Fruit fly (Drosophila melanogaster) whole organism, embryonic: Measurements from ENCODE around the gene CG17321.

Source experiments
- Adf1 ChIP-seq: fragments of 200-800 bp; sonication (Bioruptor generic); IDR thresholded peaks from 2 replicates; pipeline ENCODE4 v1.3.6; 2022; ENCODE audit warnings: missing biosample characterization, missing genetic modification characterization
- B-H1 ChIP-seq: fragments of 200-800 bp; sonication (Bioruptor generic); IDR thresholded peaks from 3 replicates; pipeline ENCODE4 v1.3.6; 2022; ENCODE audit warnings: missing biosample characterization, missing genetic modification characterization
- Bgb ChIP-seq: fragments of 200-800 bp; sonication (Bioruptor generic); IDR thresholded peaks from 2 replicates; pipeline ENCODE4 v1.3.6; 2022; ENCODE audit warnings: missing biosample characterization, missing genetic modification characterization; ENCODE audit not compliant: partially characterized antibody
- C15 ChIP-seq: fragments of 200-800 bp; sonication (Bioruptor generic); IDR thresholded peaks from 3 replicates; pipeline ENCODE4 v1.3.6; 2022; ENCODE audit warnings: missing biosample characterization, missing genetic modification characterization
- CG11398 ChIP-seq: fragments of 200-800 bp; sonication (Bioruptor generic); optimal IDR thresholded peaks from 2 replicates; lab custom pipeline; 2016; ENCODE audit warnings: missing biosample characterization, missing genetic modification characterization
- CG11695 ChIP-seq: fragments of 200-800 bp; sonication (Bioruptor generic); IDR thresholded peaks from 3 replicates; pipeline ENCODE4 v1.3.6; 2022; ENCODE audit warnings: missing biosample characterization, missing genetic modification characterization
- CG12299 ChIP-seq: fragments of 200-800 bp; sonication (Bioruptor generic); optimal IDR thresholded peaks from 2 replicates; lab custom pipeline; 2018; ENCODE audit warnings: missing biosample characterization, mild to moderate bottlenecking, missing genetic modification characterization
- CG13894 ChIP-seq: fragments of 200-800 bp; sonication (Bioruptor generic); optimal IDR thresholded peaks from 3 replicates; lab custom pipeline; 2018; ENCODE audit warnings: missing biosample characterization, mild to moderate bottlenecking, missing genetic modification characterization, moderate library complexity
- CG14667 ChIP-seq: fragments of 200-800 bp; sonication (Bioruptor generic); IDR thresholded peaks from 2 replicates; pipeline ENCODE4 v1.3.6; 2022; ENCODE audit warnings: missing biosample characterization, missing genetic modification characterization
- CG16779 ChIP-seq: fragments of 200-800 bp; sonication (Bioruptor generic); IDR thresholded peaks from 2 replicates; pipeline ENCODE4 v1.3.6; 2022; ENCODE audit warnings: missing biosample characterization, missing genetic modification characterization
- CG17385 ChIP-seq: fragments of 200-800 bp; sonication (Bioruptor generic); optimal IDR thresholded peaks from 3 replicates; lab custom pipeline; 2018; ENCODE audit warnings: missing biosample characterization, mild to moderate bottlenecking, missing genetic modification characterization
- CG17568 ChIP-seq: fragments of 200-800 bp; sonication (Bioruptor generic); optimal IDR thresholded peaks from 2 replicates; lab custom pipeline; 2018; ENCODE audit warnings: missing biosample characterization, mild to moderate bottlenecking, missing genetic modification characterization, moderate library complexity
- CG2199 ChIP-seq: fragments of 200-800 bp; sonication (Bioruptor generic); IDR thresholded peaks from 3 replicates; pipeline ENCODE4 v1.3.6; 2022; ENCODE audit warnings: missing biosample characterization, missing genetic modification characterization
- CG34422 ChIP-seq: fragments of 200-800 bp; sonication (Bioruptor generic); IDR thresholded peaks from 3 replicates; pipeline ENCODE4 v1.3.6; 2022; ENCODE audit warnings: missing biosample characterization, missing genetic modification characterization
- CG7357 ChIP-seq: fragments of 200-800 bp; sonication (Bioruptor generic); IDR thresholded peaks from 3 replicates; pipeline ENCODE4 v1.3.6; 2022; ENCODE audit warnings: missing biosample characterization, missing genetic modification characterization
- CG9797 ChIP-seq: fragments of 200-800 bp; sonication (Bioruptor generic); optimal IDR thresholded peaks from 3 replicates; lab custom pipeline; 2018; ENCODE audit warnings: missing biosample characterization, mild to moderate bottlenecking, missing genetic modification characterization
- CG9932 ChIP-seq: fragments of 200-800 bp; sonication (Bioruptor generic); IDR thresholded peaks from 2 replicates; pipeline ENCODE4 v1.3.6; 2022; ENCODE audit warnings: missing biosample characterization, missing genetic modification characterization
- Deaf1 ChIP-seq: fragments of 200-800 bp; optimal IDR thresholded peaks from 3 replicates; lab custom pipeline; 2019; ENCODE audit warnings: missing biosample characterization, mild to moderate bottlenecking, missing genetic modification characterization, moderate library complexity
- Doc2 ChIP-seq: fragments of 200-800 bp; sonication (Bioruptor generic); IDR thresholded peaks from 2 replicates; pipeline ENCODE4 v1.3.6; 2022; ENCODE audit warnings: missing biosample characterization, missing genetic modification characterization
- Hand ChIP-seq: fragments of 200-800 bp; sonication (Bioruptor generic); optimal IDR thresholded peaks from 2 replicates; lab custom pipeline; 2017; ENCODE audit warnings: mild to moderate bottlenecking, missing biosample characterization, missing genetic modification reagents, missing genetic modification characterization
- Hmr ChIP-seq: fragments of 200-800 bp; sonication (Bioruptor generic); optimal IDR thresholded peaks from 3 replicates; lab custom pipeline; 2017; ENCODE audit warnings: mild to moderate bottlenecking, missing biosample characterization, missing genetic modification reagents, missing genetic modification characterization
- Jarid2 ChIP-seq: fragments of 200-800 bp; sonication (Bioruptor generic); optimal IDR thresholded peaks from 3 replicates; lab custom pipeline; 2017; ENCODE audit warnings: mild to moderate bottlenecking, missing biosample characterization, missing genetic modification reagents, missing genetic modification characterization
- Med ChIP-seq: fragments of 200-800 bp; sonication (Bioruptor generic); peaks from one replicate; lab custom pipeline; 2016; ENCODE audit warnings: missing biosample characterization, missing genetic modification characterization, mild to moderate bottlenecking, inconsistent platforms, moderate library complexity
- Meics ChIP-seq: fragments of 200-800 bp; sonication (Bioruptor generic); optimal IDR thresholded peaks from 2 replicates; lab custom pipeline; 2017; ENCODE audit warnings: missing biosample characterization, mild to moderate bottlenecking, missing genetic modification characterization
- Mes4 ChIP-seq: fragments of 200-800 bp; sonication (Bioruptor generic); optimal IDR thresholded peaks from 2 replicates; lab custom pipeline; 2016; ENCODE audit warnings: missing biosample characterization, missing genetic modification characterization
- NfI ChIP-seq: fragments of 200-800 bp; sonication (Bioruptor generic); optimal IDR thresholded peaks from 3 replicates; lab custom pipeline; 2018; ENCODE audit warnings: missing biosample characterization, mild to moderate bottlenecking, missing genetic modification characterization, moderate library complexity
- TFAM ChIP-seq: fragments of 200-800 bp; sonication (Bioruptor generic); optimal IDR thresholded peaks from 2 replicates; lab custom pipeline; 2017; ENCODE audit warnings: missing biosample characterization, missing genetic modification characterization, inconsistent platforms
- abd-A ChIP-seq: fragments of 200-800 bp; sonication (Bioruptor generic); optimal IDR thresholded peaks from 3 replicates; lab custom pipeline; 2019; ENCODE audit warnings: missing biosample characterization, mild to moderate bottlenecking, missing genetic modification characterization, moderate library complexity
- chinmo ChIP-seq: fragments of 200-800 bp; sonication (Bioruptor generic); IDR thresholded peaks from 4 replicates; pipeline ENCODE4 v1.3.6; 2022; ENCODE audit warnings: missing biosample characterization, missing genetic modification characterization; ENCODE audit not compliant: partially characterized antibody
- crc ChIP-seq: fragments of 200-800 bp; sonication (Bioruptor generic); optimal IDR thresholded peaks from 2 replicates; lab custom pipeline; 2016; ENCODE audit warnings: missing biosample characterization, missing genetic modification characterization
- dysf ChIP-seq: fragments of 200-800 bp; sonication (Bioruptor generic); IDR thresholded peaks from 3 replicates; pipeline ENCODE4 v1.3.6; 2022; ENCODE audit warnings: missing biosample characterization, missing genetic modification characterization
- ems ChIP-seq: fragments of 200-800 bp; sonication (Bioruptor generic); optimal IDR thresholded peaks from 3 replicates; lab custom pipeline; 2016; ENCODE audit warnings: missing biosample characterization, missing genetic modification characterization
- ewg ChIP-seq: fragments of 200-800 bp; sonication (Bioruptor generic); optimal IDR thresholded peaks from 3 replicates; lab custom pipeline; 2017; ENCODE audit warnings: mild to moderate bottlenecking, missing biosample characterization, missing genetic modification reagents, missing genetic modification characterization
- fu2 ChIP-seq: fragments of 200-800 bp; sonication (Bioruptor generic); optimal IDR thresholded peaks from 2 replicates; lab custom pipeline; 2016; ENCODE audit warnings: missing biosample characterization, missing genetic modification characterization
- gcm2 ChIP-seq: fragments of 200-800 bp; sonication (Bioruptor generic); optimal IDR thresholded peaks from 2 replicates; lab custom pipeline; 2016; ENCODE audit warnings: missing biosample characterization, missing genetic modification characterization
- gsb ChIP-seq: fragments of 200-800 bp; sonication (Bioruptor generic); IDR thresholded peaks from 2 replicates; pipeline ENCODE4 v1.3.6; 2022; ENCODE audit warnings: missing biosample characterization, missing genetic modification characterization
- ind ChIP-seq: fragments of 200-800 bp; sonication (Bioruptor generic); optimal IDR thresholded peaks from 3 replicates; lab custom pipeline; 2016; ENCODE audit warnings: missing biosample characterization, missing genetic modification characterization
- lab ChIP-seq: fragments of 200-800 bp; sonication (Bioruptor generic); optimal IDR thresholded peaks from 3 replicates; lab custom pipeline; 2017; ENCODE audit warnings: missing biosample characterization, missing genetic modification characterization, mild to moderate bottlenecking, moderate library complexity, missing genetic modification reagents
- lbe ChIP-seq: fragments of 200-800 bp; sonication (Bioruptor generic); optimal IDR thresholded peaks from 2 replicates; lab custom pipeline; 2016; ENCODE audit warnings: missing biosample characterization, mild to moderate bottlenecking, missing genetic modification characterization
- lmd ChIP-seq: fragments of 200-800 bp; sonication (Bioruptor generic); IDR thresholded peaks from 2 replicates; pipeline ENCODE4 v1.3.6; 2022; ENCODE audit warnings: missing biosample characterization, missing genetic modification characterization
- nerfin-2 ChIP-seq: fragments of 200-800 bp; sonication (Bioruptor generic); IDR thresholded peaks from 2 replicates; pipeline ENCODE4 v1.3.6; 2022; ENCODE audit warnings: missing biosample characterization, missing genetic modification characterization; ENCODE audit not compliant: partially characterized antibody
- otp ChIP-seq: fragments of 200-800 bp; sonication (Bioruptor generic); IDR thresholded peaks from 3 replicates; pipeline ENCODE4, ENCODE4 v1.3.6; 2022; ENCODE audit warnings: missing biosample characterization, missing genetic modification characterization
- pb ChIP-seq: fragments of 200-800 bp; sonication (Bioruptor generic); optimal IDR thresholded peaks from 3 replicates; lab custom pipeline; 2016; ENCODE audit warnings: missing biosample characterization, missing genetic modification characterization
- pita ChIP-seq: fragments of 200-800 bp; sonication (Bioruptor generic); optimal IDR thresholded peaks from 2 replicates; lab custom pipeline; 2017; ENCODE audit warnings: missing biosample characterization, mild to moderate bottlenecking, missing genetic modification characterization
- sim ChIP-seq: fragments of 200-800 bp; sonication (Bioruptor generic); IDR thresholded peaks from 2 replicates; pipeline ENCODE4 v1.3.6; 2022; ENCODE audit warnings: missing biosample characterization, missing genetic modification characterization
- so ChIP-seq: fragments of 200-800 bp; sonication (Bioruptor generic); IDR thresholded peaks from 3 replicates; pipeline ENCODE4 v1.3.6; 2022; ENCODE audit warnings: missing biosample characterization, missing genetic modification characterization
- sqz ChIP-seq: fragments of 200-800 bp; sonication (Bioruptor generic); optimal IDR thresholded peaks from 3 replicates; lab custom pipeline; 2018; ENCODE audit warnings: missing biosample characterization, mild to moderate bottlenecking, missing genetic modification characterization
- toy ChIP-seq: fragments of 200-800 bp; sonication (Bioruptor generic); IDR thresholded peaks from 2 replicates; pipeline ENCODE4 v1.3.6; 2022; ENCODE audit warnings: missing biosample characterization, missing genetic modification characterization
- unpg ChIP-seq: fragments of 200-800 bp; sonication (Bioruptor generic); optimal IDR thresholded peaks from 3 replicates; lab custom pipeline; 2018; ENCODE audit warnings: missing biosample characterization, mild to moderate bottlenecking, missing genetic modification characterization, moderate library complexity
- wek ChIP-seq: fragments of 200-800 bp; sonication (Bioruptor generic); optimal IDR thresholded peaks from 3 replicates; lab custom pipeline; 2018; ENCODE audit warnings: missing biosample characterization, mild to moderate bottlenecking, missing genetic modification characterization, moderate library complexity
- zfh2 ChIP-seq: fragments of 200-800 bp; sonication (Bioruptor generic); optimal IDR thresholded peaks from 2 replicates; lab custom pipeline; 2016; ENCODE audit warnings: missing biosample characterization, missing genetic modification characterization

Gene CG17321

DNA sequence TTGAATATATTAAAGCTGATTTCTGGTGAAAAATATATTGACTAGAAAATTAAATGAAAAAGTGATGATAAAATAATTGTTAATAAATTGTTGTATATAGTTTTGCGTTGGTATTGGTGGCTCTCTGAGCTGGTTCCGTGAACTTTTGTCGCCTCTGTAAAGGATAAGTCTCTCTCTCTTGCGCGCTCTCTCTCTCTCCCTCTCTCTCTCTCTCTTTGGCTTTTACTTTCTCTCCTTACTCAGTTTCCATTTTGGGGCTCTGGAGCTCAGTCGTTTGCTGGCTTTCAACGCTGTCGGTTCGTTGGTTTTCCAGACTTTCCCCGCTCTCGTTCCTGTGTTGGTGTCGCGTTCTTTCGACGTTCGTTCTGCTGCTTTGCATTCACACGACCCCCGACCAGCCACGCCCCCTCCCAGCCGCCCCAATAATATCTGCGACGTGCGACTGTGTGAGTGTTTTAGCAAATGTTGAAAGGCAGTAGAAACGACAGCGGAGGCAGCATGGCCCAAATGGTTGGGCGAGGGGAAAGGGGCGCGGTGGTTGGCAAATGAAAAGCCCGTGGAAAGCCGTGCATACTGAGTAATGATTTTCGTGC lies at the start of gene CG17321:
CG17321 (plus strand) TSS at position 268 of the 593 bp plus-strand sequence.
- no peak for TF ChIP-seq CG17568 (GFP tag; lab: Kevin White, UChicago)
- 0 out of 3 replicates have a peak, but pooled peaks have one; percentile 25 for TF ChIP-seq CG7357
- TF ChIP-seq Hand (GFP tag; lab: Kevin White, UChicago): peak; percentile 14
- no peak for TF ChIP-seq gsb
- no peak for TF ChIP-seq otp (GFP tag; lab: Robert Waterston, UW)
- peak; percentile 51 for TF ChIP-seq ewg (GFP tag; lab: Kevin White, UChicago)
- TF ChIP-seq CG13894 (tag; lab: Kevin White, UChicago): peak; percentile 51
- TF ChIP-seq Deaf1 (tag; lab: Kevin White, UChicago): peak; percentile 51
- TF ChIP-seq CG9932 (GFP tag; lab: Robert Waterston, UW): no peak
- TF ChIP-seq zfh2: no peak
- peak; percentile 79 for TF ChIP-seq Med (GFP tag; lab: Kevin White, UChicago)
- TF ChIP-seq CG12299 (tag; lab: Kevin White, UChicago): peak; percentile 13
- peak; percentile 66 for TF ChIP-seq abd-A (tag; lab: Kevin White, UChicago)
- peak; percentile 20; the same call in 1 of the 3 replicates for TF ChIP-seq CG34422
- TF ChIP-seq CG14667 (GFP tag; lab: Robert Waterston, UW): no peak
- no peak for TF ChIP-seq Mes4 (GFP tag; lab: Kevin White, UChicago)
- TF ChIP-seq TFAM (GFP tag; lab: Kevin White, UChicago): no peak
- TF ChIP-seq CG11398 (GFP tag; lab: Kevin White, UChicago): no peak
- no peak for TF ChIP-seq CG9797 (GFP tag; lab: Kevin White, UChicago)
- TF ChIP-seq Bgb (GFP tag; lab: Robert Waterston, UW): peak; percentile 27; the same call in 1 of the 2 replicates
- no peak for TF ChIP-seq toy (GFP tag; lab: Robert Waterston, UW)
- TF ChIP-seq C15 (GFP tag; lab: Robert Waterston, UW): no peak
- TF ChIP-seq Doc2 (GFP tag; lab: Robert Waterston, UW): no peak
- no peak for TF ChIP-seq NfI (GFP tag; lab: Kevin White, UChicago)
- no peak for TF ChIP-seq crc
- no peak for TF ChIP-seq dysf (GFP tag; lab: Robert Waterston, UW)
- no peak for TF ChIP-seq CG2199 (GFP tag; lab: Robert Waterston, UW)
- 0 out of 4 replicates have a peak, but pooled peaks have one; percentile 29 for TF ChIP-seq chinmo
- no peak for TF ChIP-seq ind (GFP tag; lab: Kevin White, UChicago)
- TF ChIP-seq lmd: no peak
- no peak for TF ChIP-seq gcm2 (GFP tag; lab: Kevin White, UChicago)
- TF ChIP-seq so (GFP tag; lab: Robert Waterston, UW): no peak
- no peak for TF ChIP-seq B-H1 (GFP tag; lab: Robert Waterston, UW)
- TF ChIP-seq CG16779 (GFP tag; lab: Robert Waterston, UW): peak; percentile 64; the same call in 1 of the 2 replicates
- TF ChIP-seq Jarid2 (GFP tag; lab: Kevin White, UChicago): peak; percentile 60
- TF ChIP-seq nerfin-2 (GFP tag; lab: Robert Waterston, UW): 0 out of 2 replicates have a peak, but pooled peaks have one; percentile 18
- no peak for TF ChIP-seq sim (GFP tag; lab: Robert Waterston, UW)
- TF ChIP-seq lbe (GFP tag; lab: Kevin White, UChicago): no peak
- TF ChIP-seq Adf1 (GFP tag; lab: Robert Waterston, UW): no peak; the same call in 1 of the 2 replicates
- no peak for TF ChIP-seq lab
- TF ChIP-seq fu2 (GFP tag; lab: Kevin White, UChicago): no peak
- no peak for TF ChIP-seq wek
- TF ChIP-seq Meics (GFP tag; lab: Kevin White, UChicago): no peak
- TF ChIP-seq CG17385 (GFP tag; lab: Kevin White, UChicago): peak; percentile 19
- TF ChIP-seq pita: no peak
- TF ChIP-seq CG11695 (GFP tag; lab: Robert Waterston, UW): no peak
- no peak for TF ChIP-seq pb
- no peak for TF ChIP-seq sqz
- TF ChIP-seq unpg (GFP tag; lab: Kevin White, UChicago): no peak
- TF ChIP-seq ems: no peak
- peak; percentile 43 for TF ChIP-seq Hmr
